Worm (Caenorhabditis elegans) whole organism, L3 larva: ENCODE data around the gene F13H8.1.
A peak's percentile ranks its signal among the peaks of the same experiment; 100 is the strongest.

Experiments
- ZK546.5 ChIP-seq: sonication (generic microtip); optimal IDR thresholded peaks from 2 replicates; lab custom pipeline; 2017; ENCODE audit warnings: missing biosample characterization, missing genetic modification characterization
- ceh-16 ChIP-seq: sonication (generic microtip); optimal IDR thresholded peaks from 2 replicates; lab custom pipeline; 2017; ENCODE audit warnings: missing biosample characterization, missing genetic modification characterization
- ceh-28 ChIP-seq: fragments of 150-350 bp; optimal IDR thresholded peaks from 2 replicates; lab custom pipeline; 2014; ENCODE audit warnings: missing biosample characterization, missing genetic modification reagents, missing genetic modification characterization
- ceh-82 ChIP-seq: fragments of 150-350 bp; optimal IDR thresholded peaks from 2 replicates; lab custom pipeline; 2014; ENCODE audit warnings: missing biosample characterization, missing genetic modification characterization
- ceh-9 ChIP-seq: sonication (generic microtip); optimal IDR thresholded peaks from 2 replicates; lab custom pipeline; 2018; ENCODE audit warnings: missing biosample characterization, missing genetic modification characterization
- daf-12 ChIP-seq: fragments of 150-350 bp; optimal IDR thresholded peaks from 2 replicates; lab custom pipeline; 2014; ENCODE audit warnings: missing biosample characterization, missing genetic modification reagents, missing genetic modification characterization
- egl-5 ChIP-seq: fragments of 150-350 bp; optimal IDR thresholded peaks from 2 replicates; lab custom pipeline; 2017; ENCODE audit warnings: missing biosample characterization, missing genetic modification reagents, missing genetic modification characterization, inconsistent platforms
- elt-1 ChIP-seq: fragments of 150-350 bp; optimal IDR thresholded peaks from 2 replicates; lab custom pipeline; 2014; ENCODE audit warnings: missing biosample characterization, missing genetic modification characterization
- elt-2 ChIP-seq: sonication (generic microtip); optimal IDR thresholded peaks from 2 replicates; lab custom pipeline; 2016; ENCODE audit warnings: missing genetic modification reagents, mild to moderate bottlenecking, missing genetic modification characterization, missing compliant biosample characterization
- elt-3 ChIP-seq, 3 experiments: fragments of 150-350 bp in 1 of 3; sonication (generic microtip) in 2 of 3; optimal IDR thresholded peaks; 2 replicates in 2 of 3; 4 replicates in 1 of 3; lab custom pipeline; 2014 to 2017; ENCODE audit warnings: missing biosample characterization in 3 of 3, missing genetic modification characterization in 3 of 3
- fkh-10 ChIP-seq: sonication (generic microtip); optimal IDR thresholded peaks from 2 replicates; lab custom pipeline; 2017; ENCODE audit warnings: missing biosample characterization, missing genetic modification reagents, missing genetic modification characterization
- fos-1 ChIP-seq: fragments of 150-350 bp; optimal IDR thresholded peaks from 2 replicates; lab custom pipeline; 2014; ENCODE audit warnings: missing biosample characterization, missing genetic modification characterization
- hmg-11 ChIP-seq: sonication (generic microtip); optimal IDR thresholded peaks from 2 replicates; lab custom pipeline; 2016; ENCODE audit warnings: missing genetic modification characterization, missing compliant biosample characterization
- jun-1 ChIP-seq: fragments of 150-350 bp; optimal IDR thresholded peaks from 2 replicates; lab custom pipeline; 2014; ENCODE audit warnings: missing biosample characterization, missing genetic modification reagents, missing genetic modification characterization
- lin-39 ChIP-seq: fragments of 150-350 bp; optimal IDR thresholded peaks from 2 replicates; lab custom pipeline; 2018; ENCODE audit warnings: missing biosample characterization, missing genetic modification reagents, missing genetic modification characterization
- mml-1 ChIP-seq: fragments of 150-350 bp; sonication (generic microtip); optimal IDR thresholded peaks from 3 replicates; lab custom pipeline; 2014; ENCODE audit warnings: missing biosample characterization, missing genetic modification characterization
- nfya-1 ChIP-seq: sonication (generic microtip); optimal IDR thresholded peaks from 2 replicates; lab custom pipeline; 2017; ENCODE audit warnings: missing genetic modification characterization, mild to moderate bottlenecking, missing compliant biosample characterization, antibody characterized with exemption, moderate library complexity; ENCODE audit not compliant: insufficient read depth
- nhr-23 ChIP-seq: fragments of 150-350 bp; optimal IDR thresholded peaks from 2 replicates; lab custom pipeline; 2014; ENCODE audit warnings: missing biosample characterization, missing genetic modification reagents, missing genetic modification characterization
- nhr-28 ChIP-seq: fragments of 150-350 bp; optimal IDR thresholded peaks from 2 replicates; lab custom pipeline; 2014; ENCODE audit warnings: missing biosample characterization, missing genetic modification characterization
- nhr-43 ChIP-seq: sonication (generic microtip); optimal IDR thresholded peaks from 2 replicates; lab custom pipeline; 2016; ENCODE audit warnings: mild to moderate bottlenecking, missing genetic modification characterization, missing compliant biosample characterization; ENCODE audit not compliant: poor library complexity, severe bottlenecking
- nhr-67 ChIP-seq: fragments of 150-350 bp; optimal IDR thresholded peaks from 2 replicates; lab custom pipeline; 2014; ENCODE audit warnings: missing biosample characterization, missing genetic modification characterization
- nhr-77 ChIP-seq: fragments of 150-350 bp; optimal IDR thresholded peaks from 2 replicates; lab custom pipeline; 2014; ENCODE audit warnings: missing biosample characterization, missing genetic modification characterization
- pha-4 ChIP-seq: fragments of 150-350 bp; optimal IDR thresholded peaks from 2 replicates; lab custom pipeline; 2014; ENCODE audit warnings: missing biosample characterization, missing genetic modification reagents, missing genetic modification characterization
- pqm-1 ChIP-seq: fragments of 150-350 bp; optimal IDR thresholded peaks from 2 replicates; lab custom pipeline; 2017; ENCODE audit warnings: missing biosample characterization, missing genetic modification characterization, inconsistent platforms
- skn-1 ChIP-seq: fragments of 150-350 bp; optimal IDR thresholded peaks from 2 replicates; lab custom pipeline; 2014; ENCODE audit warnings: missing biosample characterization, missing genetic modification characterization
- tbx-2 ChIP-seq: sonication (generic microtip); optimal IDR thresholded peaks from 2 replicates; lab custom pipeline; 2016; ENCODE audit warnings: mild to moderate bottlenecking, missing genetic modification characterization, missing compliant biosample characterization
- unc-39 ChIP-seq: sonication (generic microtip); optimal IDR thresholded peaks from 4 replicates; lab custom pipeline; 2017; ENCODE audit warnings: missing biosample characterization, missing genetic modification characterization
- unc-62 ChIP-seq: fragments of 150-350 bp; sonication (generic microtip); optimal IDR thresholded peaks from 4 replicates; lab custom pipeline; 2014; ENCODE audit warnings: missing biosample characterization, missing genetic modification reagents, missing genetic modification characterization
- zag-1 ChIP-seq: fragments of 150-350 bp; optimal IDR thresholded peaks from 2 replicates; lab custom pipeline; 2014; ENCODE audit warnings: missing biosample characterization, missing genetic modification characterization

F13H8.1 gene

ce11 chrII:6322081-6322480 is 38.9 kb downstream of the F13H8.1 start:
- TF ChIP-seq elt-2 (tag; lab: Kevin White, UChicago), result no peak
- TF ChIP-seq unc-39 (tag; lab: Kevin White, UChicago), result no peak
- TF ChIP-seq nhr-23 (tag; lab: Kevin White, UChicago), result no peak
- TF ChIP-seq ceh-16 (tag; lab: Kevin White, UChicago), result no peak
- TF ChIP-seq hmg-11 (tag; lab: Kevin White, UChicago), result no peak
- TF ChIP-seq pqm-1 (tag; lab: Kevin White, UChicago), result no peak
- TF ChIP-seq elt-3 (tag; optimal IDR thresholded peaks at IDR 0.05; lab: Kevin White, UChicago), result no peak
- TF ChIP-seq ceh-82 (tag; lab: Kevin White, UChicago), result no peak
- TF ChIP-seq unc-62 (GFP tag; lab: Kevin White, UChicago), result no peak
- TF ChIP-seq lin-39, result no peak
- no peak for TF ChIP-seq nhr-77
- TF ChIP-seq zag-1 (tag; lab: Kevin White, UChicago), result no peak
- TF ChIP-seq mml-1, result no peak
- TF ChIP-seq, all 47 proteins: peak for 0

ce11 chrII:6322979-6323378 is 39.8 kb downstream of the F13H8.1 start, which contains the start of gene C32D5.4:
Gene C32D5.4 (minus strand): TSS chrII:6323079.
- TF ChIP-seq nhr-28 (tag; lab: Kevin White, UChicago) (no peak), nfya-1 (tag; lab: Kevin White, UChicago) (no peak), nhr-67 (no peak), ZK546.5 (tag; lab: Kevin White, UChicago) (no peak), nhr-23 (tag; lab: Kevin White, UChicago) (no peak), daf-12 (tag; lab: Kevin White, UChicago) (no peak), elt-3 (tag; optimal IDR thresholded peaks at IDR 0.05; lab: Kevin White, UChicago) (no peak), unc-39 (tag; lab: Kevin White, UChicago) (no peak), pha-4 (no peak)

- no peak for TF ChIP-seq ceh-28 (tag; lab: Kevin White, UChicago)
- TF ChIP-seq ZK546.5 (tag; lab: Kevin White, UChicago), result no peak
- no peak for TF ChIP-seq fkh-10 (GFP tag; lab: Kevin White, UChicago)
- TF ChIP-seq skn-1 (tag; lab: Kevin White, UChicago), result no peak
- TF ChIP-seq mml-1, result no peak
- no peak for TF ChIP-seq elt-3 (tag; optimal IDR thresholded peaks at IDR 0.05; lab: Kevin White, UChicago)
- TF ChIP-seq nhr-77, result no peak
- no peak for TF ChIP-seq unc-39 (tag; lab: Kevin White, UChicago)
- TF ChIP-seq elt-2 (tag; lab: Kevin White, UChicago), result peak; percentile 30
- TF ChIP-seq nhr-28 (tag; lab: Kevin White, UChicago), result no peak
- TF ChIP-seq fos-1 (tag; lab: Kevin White, UChicago), result no peak
- no peak for TF ChIP-seq pqm-1 (tag; lab: Kevin White, UChicago)
- no peak for TF ChIP-seq elt-1 (tag; lab: Kevin White, UChicago)
- peak; percentile 18 for TF ChIP-seq nhr-23 (tag; lab: Kevin White, UChicago)
- TF ChIP-seq, all 47 proteins: peak for 2
Measured at ce11 chrII:6324086-6324485, 40.9 kb downstream of the F13H8.1 start, which contains the start of gene sma-6. Gene sma-6 (plus strand): TSS chrII:6324484.

- TF ChIP-seq mml-1 (no peak), pqm-1 (tag; lab: Kevin White, UChicago) (peak; percentile 98), nfya-1 (tag; lab: Kevin White, UChicago) (peak; percentile 4), skn-1 (tag; lab: Kevin White, UChicago) (peak; percentile 39), elt-2 (tag; lab: Kevin White, UChicago) (peak; percentile 99), nhr-77 (no peak), pha-4 (peak; percentile 41), ceh-9 (tag; lab: Kevin White, UChicago) (no peak), jun-1 (tag; lab: Kevin White, UChicago) (peak; percentile 70)
Measured at ce11 chrII:6327317-6327716, 44.1 kb downstream of the F13H8.1 start.

ce11 chrII:6328672-6329071 is 45.5 kb downstream of the F13H8.1 start:
- no peak for TF ChIP-seq tbx-2
- peak; percentile 81 for TF ChIP-seq jun-1 (tag; lab: Kevin White, UChicago)
- TF ChIP-seq elt-2 (tag; lab: Kevin White, UChicago), result peak; percentile 99
- no peak for TF ChIP-seq fkh-10 (GFP tag; lab: Kevin White, UChicago)
- no peak for TF ChIP-seq unc-39 (tag; lab: Kevin White, UChicago)
- no peak for TF ChIP-seq egl-5 (tag; lab: Kevin White, UChicago)
- TF ChIP-seq pqm-1 (tag; lab: Kevin White, UChicago), result peak; percentile 96
- TF ChIP-seq pha-4, result peak; percentile 61
- TF ChIP-seq nfya-1 (tag; lab: Kevin White, UChicago), result peak; percentile 8
- TF ChIP-seq daf-12 (tag; lab: Kevin White, UChicago), result no peak
- no peak for TF ChIP-seq nhr-43 (tag; lab: Kevin White, UChicago)
